Fruit fly (Drosophila melanogaster) whole organism, embryonic: ENCODE results near the gene Pex11c.

Experiments
- Abd-B ChIP-seq: fragments of 200-800 bp; sonication (Bioruptor generic); optimal IDR thresholded peaks from 2 replicates; lab custom pipeline; 2018; ENCODE audit warnings: missing biosample characterization, mild to moderate bottlenecking, missing genetic modification characterization, moderate library complexity
- CG10147 ChIP-seq: fragments of 200-800 bp; sonication (Bioruptor generic); optimal IDR thresholded peaks from 2 replicates; lab custom pipeline; 2019; ENCODE audit warnings: missing biosample characterization, mild to moderate bottlenecking, missing genetic modification characterization, moderate library complexity
- CG10654 ChIP-seq: fragments of 200-800 bp; sonication (Bioruptor generic); optimal IDR thresholded peaks from 2 replicates; lab custom pipeline; 2016; ENCODE audit warnings: missing biosample characterization, missing genetic modification characterization
- CG10959 ChIP-seq: fragments of 200-800 bp; sonication (Bioruptor generic); IDR thresholded peaks from 2 replicates; pipeline ENCODE4 v1.3.6; 2022; ENCODE audit warnings: missing biosample characterization, missing genetic modification characterization
- CG12769 ChIP-seq: fragments of 200-800 bp; sonication (Bioruptor generic); optimal IDR thresholded peaks from 2 replicates; lab custom pipeline; 2019; ENCODE audit warnings: missing biosample characterization, mild to moderate bottlenecking, missing genetic modification characterization, moderate library complexity
- CG13123 ChIP-seq: fragments of 200-800 bp; sonication (Bioruptor generic); optimal IDR thresholded peaks from 2 replicates; lab custom pipeline; 2016; ENCODE audit warnings: missing biosample characterization, missing genetic modification characterization
- CG13296 ChIP-seq: fragments of 200-800 bp; sonication (Bioruptor generic); optimal IDR thresholded peaks from 3 replicates; lab custom pipeline; 2018; ENCODE audit warnings: missing biosample characterization, mild to moderate bottlenecking, missing genetic modification characterization
- CG13624 ChIP-seq: fragments of 200-800 bp; sonication (Bioruptor generic); optimal IDR thresholded peaks from 2 replicates; lab custom pipeline; 2016; ENCODE audit warnings: missing biosample characterization, missing genetic modification characterization
- CG13775 ChIP-seq: fragments of 200-800 bp; sonication (Bioruptor generic); optimal IDR thresholded peaks from 3 replicates; lab custom pipeline; 2017; ENCODE audit warnings: missing biosample characterization, mild to moderate bottlenecking, missing genetic modification characterization
- CG1529 ChIP-seq: fragments of 200-800 bp; sonication (Bioruptor generic); optimal IDR thresholded peaks from 3 replicates; lab custom pipeline; 2018; ENCODE audit warnings: missing biosample characterization, missing genetic modification characterization
- CG17385 ChIP-seq: fragments of 200-800 bp; sonication (Bioruptor generic); optimal IDR thresholded peaks from 3 replicates; lab custom pipeline; 2018; ENCODE audit warnings: missing biosample characterization, mild to moderate bottlenecking, missing genetic modification characterization
- CG17612 ChIP-seq: fragments of 200-800 bp; sonication (Bioruptor generic); IDR thresholded peaks from 2 replicates; pipeline ENCODE4 v1.3.6; 2022; ENCODE audit warnings: missing biosample characterization, missing genetic modification characterization
- CG17829 ChIP-seq: fragments of 200-800 bp; optimal IDR thresholded peaks from 2 replicates; lab custom pipeline; 2019; ENCODE audit warnings: missing biosample characterization, mild to moderate bottlenecking, missing genetic modification characterization, moderate library complexity
- CG18599 ChIP-seq: fragments of 200-800 bp; sonication (Bioruptor generic); optimal IDR thresholded peaks from 3 replicates; lab custom pipeline; 2017; ENCODE audit warnings: missing biosample characterization, missing genetic modification characterization, mild to moderate bottlenecking, moderate library complexity, missing genetic modification reagents
- CG2199 ChIP-seq: fragments of 200-800 bp; sonication (Bioruptor generic); IDR thresholded peaks from 3 replicates; pipeline ENCODE4 v1.3.6; 2022; ENCODE audit warnings: missing biosample characterization, missing genetic modification characterization
- CG2889 ChIP-seq: fragments of 200-800 bp; sonication (Bioruptor generic); IDR thresholded peaks from 3 replicates; pipeline ENCODE4 v1.3.6; 2022; ENCODE audit warnings: missing biosample characterization, missing genetic modification characterization
- CG34422 ChIP-seq: fragments of 200-800 bp; sonication (Bioruptor generic); IDR thresholded peaks from 3 replicates; pipeline ENCODE4 v1.3.6; 2022; ENCODE audit warnings: missing biosample characterization, missing genetic modification characterization
- CG9215 ChIP-seq: fragments of 200-800 bp; sonication (Bioruptor generic); IDR thresholded peaks from 2 replicates; pipeline ENCODE4 v1.3.6; 2022; ENCODE audit warnings: missing biosample characterization, missing genetic modification characterization
- CG9932 ChIP-seq: fragments of 200-800 bp; sonication (Bioruptor generic); IDR thresholded peaks from 2 replicates; pipeline ENCODE4 v1.3.6; 2022; ENCODE audit warnings: missing biosample characterization, missing genetic modification characterization
- Dek ChIP-seq: fragments of 200-800 bp; sonication (Bioruptor generic); optimal IDR thresholded peaks from 3 replicates; lab custom pipeline; 2019; ENCODE audit warnings: missing biosample characterization, mild to moderate bottlenecking, missing genetic modification characterization, moderate library complexity
- Dref ChIP-seq: fragments of 200-800 bp; sonication (Bioruptor generic); IDR thresholded peaks from 2 replicates; pipeline ENCODE4 v1.3.6; 2022; ENCODE audit warnings: missing biosample characterization, missing genetic modification characterization
- HHEX ChIP-seq: fragments of 200-800 bp; sonication (Bioruptor generic); optimal IDR thresholded peaks from 3 replicates; lab custom pipeline; 2017; ENCODE audit warnings: missing biosample characterization, mild to moderate bottlenecking, missing genetic modification characterization, missing genetic modification reagents
- MESR4 ChIP-seq: fragments of 200-800 bp; sonication (Bioruptor generic); optimal IDR thresholded peaks from 2 replicates; lab custom pipeline; 2018; ENCODE audit warnings: missing biosample characterization, mild to moderate bottlenecking, missing genetic modification characterization, moderate library complexity
- Mes4 ChIP-seq: fragments of 200-800 bp; sonication (Bioruptor generic); optimal IDR thresholded peaks from 2 replicates; lab custom pipeline; 2016; ENCODE audit warnings: missing biosample characterization, missing genetic modification characterization
- PHDP ChIP-seq: fragments of 200-800 bp; sonication (Bioruptor generic); optimal IDR thresholded peaks from 3 replicates; lab custom pipeline; 2018; ENCODE audit warnings: missing biosample characterization, mild to moderate bottlenecking, missing genetic modification characterization, moderate library complexity
- Poxn ChIP-seq: fragments of 200-800 bp; sonication (Bioruptor generic); IDR thresholded peaks from 2 replicates; pipeline ENCODE4 v1.3.6; 2022; ENCODE audit warnings: missing biosample characterization, missing genetic modification characterization
- Scr ChIP-seq: fragments of 200-800 bp; sonication (Bioruptor generic); IDR thresholded peaks from 2 replicates; pipeline ENCODE4 v1.3.6; 2022; ENCODE audit warnings: missing biosample characterization, missing genetic modification characterization; ENCODE audit not compliant: partially characterized antibody
- Taf1 ChIP-seq: fragments of 200-800 bp; sonication (Bioruptor generic); IDR thresholded peaks from 2 replicates; pipeline ENCODE4 v1.3.6; 2022; ENCODE audit warnings: missing biosample characterization, missing genetic modification characterization
- Tbp ChIP-seq: fragments of >200 bp; optimal IDR thresholded peaks from 2 replicates; lab custom pipeline; 2018; ENCODE audit warnings: missing biosample characterization, missing genetic modification characterization
- Xrp1 ChIP-seq: fragments of 200-800 bp; sonication (Bioruptor generic); IDR thresholded peaks from 2 replicates; pipeline ENCODE4 v1.3.6; 2022; ENCODE audit warnings: missing biosample characterization, missing genetic modification characterization
- YL-1 ChIP-seq: fragments of 200-800 bp; sonication (Bioruptor generic); optimal IDR thresholded peaks from 3 replicates; lab custom pipeline; 2017; ENCODE audit warnings: missing biosample characterization, mild to moderate bottlenecking, missing genetic modification characterization
- chm ChIP-seq: fragments of 200-800 bp; sonication (Bioruptor generic); IDR thresholded peaks from 2 replicates; pipeline ENCODE4 v1.3.6; 2022; ENCODE audit warnings: missing biosample characterization, missing genetic modification characterization
- crol ChIP-seq: fragments of 200-800 bp; sonication (Bioruptor generic); IDR thresholded peaks from 2 replicates; pipeline ENCODE4 v1.3.6; 2022; ENCODE audit warnings: missing biosample characterization, missing genetic modification characterization
- danr ChIP-seq: fragments of 200-800 bp; sonication (Bioruptor generic); IDR thresholded peaks from 2 replicates; pipeline ENCODE4 v1.3.6; 2022; ENCODE audit warnings: missing biosample characterization, missing genetic modification characterization
- fd3F ChIP-seq: fragments of 200-800 bp; sonication (Bioruptor generic); optimal IDR thresholded peaks from 2 replicates; lab custom pipeline; 2018; ENCODE audit warnings: missing biosample characterization, mild to moderate bottlenecking, missing genetic modification characterization, moderate library complexity
- gcm2 ChIP-seq: fragments of 200-800 bp; sonication (Bioruptor generic); optimal IDR thresholded peaks from 2 replicates; lab custom pipeline; 2016; ENCODE audit warnings: missing biosample characterization, missing genetic modification characterization
- grau ChIP-seq: fragments of 200-800 bp; optimal IDR thresholded peaks from 3 replicates; lab custom pipeline; 2019; ENCODE audit warnings: missing biosample characterization, mild to moderate bottlenecking, missing genetic modification characterization, moderate library complexity
- ind ChIP-seq: fragments of 200-800 bp; sonication (Bioruptor generic); optimal IDR thresholded peaks from 3 replicates; lab custom pipeline; 2016; ENCODE audit warnings: missing biosample characterization, missing genetic modification characterization
- lola ChIP-seq, 3 experiments: fragments of >200 bp in 2 of 3; fragments of 200-800 bp in 1 of 3; sonication (Bioruptor generic) in 1 of 3; optimal IDR thresholded peaks; 2 replicates each; lab custom pipeline; 2017 to 2019; ENCODE audit warnings: missing biosample characterization in 3 of 3, missing genetic modification characterization in 3 of 3, mild to moderate bottlenecking in 1 of 3, moderate library complexity in 1 of 3
- mirr ChIP-seq: fragments of 200-800 bp; sonication (Bioruptor generic); optimal IDR thresholded peaks from 3 replicates; lab custom pipeline; 2018; ENCODE audit warnings: missing biosample characterization, mild to moderate bottlenecking, missing genetic modification characterization
- nerfin-2 ChIP-seq: fragments of 200-800 bp; sonication (Bioruptor generic); IDR thresholded peaks from 2 replicates; pipeline ENCODE4 v1.3.6; 2022; ENCODE audit warnings: missing biosample characterization, missing genetic modification characterization; ENCODE audit not compliant: partially characterized antibody
- nom ChIP-seq: fragments of 200-800 bp; sonication (Bioruptor generic); optimal IDR thresholded peaks from 2 replicates; lab custom pipeline; 2017; ENCODE audit warnings: missing biosample characterization, missing genetic modification characterization, mild to moderate bottlenecking, moderate library complexity, missing genetic modification reagents
- odd ChIP-seq: fragments of 200-800 bp; sonication (Bioruptor generic); optimal IDR thresholded peaks from 2 replicates; lab custom pipeline; 2017; ENCODE audit warnings: missing biosample characterization, mild to moderate bottlenecking, missing genetic modification characterization
- psq ChIP-seq: fragments of 200-800 bp; sonication (Bioruptor generic); optimal IDR thresholded peaks from 2 replicates; lab custom pipeline; 2017; ENCODE audit warnings: missing biosample characterization, missing genetic modification characterization
- scrt ChIP-seq: fragments of 200-800 bp; sonication (Bioruptor generic); optimal IDR thresholded peaks from 2 replicates; lab custom pipeline; 2018; ENCODE audit warnings: missing biosample characterization, mild to moderate bottlenecking, missing genetic modification characterization, moderate library complexity
- sens ChIP-seq: fragments of 200-800 bp; sonication (Bioruptor generic); peaks from one replicate; lab custom pipeline; 2016; ENCODE audit warnings: missing biosample characterization, missing genetic modification characterization
- slbo ChIP-seq: fragments of 200-800 bp; sonication (Bioruptor generic); IDR thresholded peaks from 2 replicates; pipeline ENCODE4 v1.3.6; 2022; ENCODE audit warnings: missing biosample characterization, missing genetic modification characterization
- stc ChIP-seq: fragments of 200-800 bp; sonication (Bioruptor generic); IDR thresholded peaks from 2 replicates; pipeline ENCODE4 v1.3.6; 2022; ENCODE audit warnings: missing biosample characterization, missing genetic modification characterization
- ttk ChIP-seq: fragments of 200-800 bp; sonication (Bioruptor generic); IDR thresholded peaks from 2 replicates; pipeline ENCODE4 v2.1.2; 2022; ENCODE audit warnings: missing biosample characterization, missing genetic modification characterization
- wdn ChIP-seq: fragments of 200-800 bp; sonication (Bioruptor generic); IDR thresholded peaks from 2 replicates; pipeline ENCODE4 v1.3.6; 2022; ENCODE audit warnings: missing biosample characterization, missing genetic modification characterization
- z ChIP-seq: fragments of 200-800 bp; sonication (Bioruptor generic); IDR thresholded peaks from 3 replicates; pipeline ENCODE4 v1.3.6; 2022; ENCODE audit warnings: missing biosample characterization, missing genetic modification characterization

Pex11c gene

DNA sequence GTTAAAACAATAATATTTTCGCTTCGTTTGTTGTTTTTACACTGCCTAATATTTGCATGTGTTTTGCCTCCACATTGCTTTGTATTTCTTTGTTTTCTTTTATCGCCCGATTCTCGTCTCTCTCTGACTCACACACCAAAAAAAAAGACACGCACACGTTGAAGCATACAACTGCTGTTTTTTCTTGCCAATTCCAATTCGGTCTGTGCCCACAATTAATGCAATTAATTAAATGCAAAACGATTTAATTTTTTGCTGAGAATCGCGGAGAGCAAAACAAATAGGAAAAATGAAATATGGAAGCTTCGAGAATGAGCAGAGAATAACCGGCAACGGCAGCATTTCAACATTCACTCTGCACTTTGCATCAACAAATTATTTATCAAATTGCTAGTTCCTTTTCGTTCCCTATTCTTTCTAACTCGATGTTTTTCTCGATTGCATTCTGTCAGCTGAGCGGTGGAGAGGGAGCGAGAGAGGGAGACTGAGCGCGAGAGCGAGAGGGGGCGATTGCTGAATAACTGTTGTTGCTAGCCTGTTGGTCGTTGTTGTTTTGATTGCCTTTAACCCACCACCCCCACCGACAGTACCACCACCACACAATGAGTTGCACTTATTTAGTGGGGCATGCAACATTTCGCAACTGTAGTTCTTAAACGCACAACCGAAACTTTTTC, 37.0 kb upstream of the Pex11c start (continued):
- TF ChIP-seq nom (no peak), CG9215 (GFP tag; lab: Robert Waterston, UW) (no peak), CG1529 (GFP tag; lab: Kevin White, UChicago) (no peak), slbo (no peak), Poxn (no peak), crol (GFP tag; lab: Robert Waterston, UW) (peak; percentile 61), stc (0 out of 2 replicates have a peak, but pooled peaks have one; percentile 13), CG10959 (GFP tag; lab: Robert Waterston, UW) (no peak), YL-1 (GFP tag; lab: Kevin White, UChicago) (no peak), CG10654 (GFP tag; lab: Kevin White, UChicago) (no peak), CG18599 (no peak), CG10147 (GFP tag; lab: Kevin White, UChicago) (no peak), MESR4 (GFP tag; lab: Kevin White, UChicago) (no peak), z (GFP tag; lab: Robert Waterston, UW) (no peak), CG17612 (no peak), CG13296 (GFP tag; lab: Kevin White, UChicago) (peak; percentile 17), psq (GFP tag; lab: Kevin White, UChicago) (no peak), sens (GFP tag; lab: Kevin White, UChicago) (no peak), odd (GFP tag; lab: Kevin White, UChicago) (no peak), CG13624 (GFP tag; lab: Kevin White, UChicago) (no peak), mirr (GFP tag; lab: Kevin White, UChicago) (peak; percentile 16), fd3F (GFP tag; lab: Kevin White, UChicago) (peak; percentile 1), Dref (GFP tag; lab: Robert Waterston, UW) (no peak), CG13775 (GFP tag; lab: Kevin White, UChicago) (no peak), scrt (no peak), Mes4 (GFP tag; lab: Kevin White, UChicago) (no peak), Scr (GFP tag; lab: Robert Waterston, UW) (no peak), CG17829 (tag; lab: Kevin White, UChicago) (no peak), HHEX (GFP tag; lab: Kevin White, UChicago) (no peak), CG9932 (GFP tag; lab: Robert Waterston, UW) (0 out of 2 replicates have a peak, but pooled peaks have one; percentile 12), CG34422 (peak; percentile 36; the same call in 1 of the 3 replicates), chm (no peak), ind (GFP tag; lab: Kevin White, UChicago) (no peak), lola (GFP tag; optimal IDR thresholded peaks at IDR 0.05; lab: Kevin White, UChicago) (no peak), CG2889 (no peak), gcm2 (no peak), Dek (peak; percentile 4), grau (tag; lab: Kevin White, UChicago) (no peak), nerfin-2 (GFP tag; lab: Robert Waterston, UW) (no peak), CG17385 (no peak), danr (no peak), Taf1 (GFP tag; lab: Robert Waterston, UW) (no peak), wdn (GFP tag; lab: Robert Waterston, UW) (no peak), Tbp (GFP tag; lab: Kevin White, UChicago) (no peak), Abd-B (GFP tag; lab: Kevin White, UChicago) (no peak), CG2199 (GFP tag; lab: Robert Waterston, UW) (no peak), ttk (no peak), Xrp1 (GFP tag; lab: Robert Waterston, UW) (no peak), CG13123 (GFP tag; lab: Kevin White, UChicago) (no peak), PHDP (tag; lab: Kevin White, UChicago) (peak; percentile 16), CG12769 (tag; lab: Kevin White, UChicago) (peak; percentile 8)
